Fruit fly (Drosophila melanogaster): ENCODE data around the gene eIF2Balpha.
"Not testable (repeated sequence)": the region's sequence is repeated elsewhere in the genome, so short reads cannot be mapped to it uniquely, and the experiment has no call there.

The eIF2Balpha gene

DNA sequence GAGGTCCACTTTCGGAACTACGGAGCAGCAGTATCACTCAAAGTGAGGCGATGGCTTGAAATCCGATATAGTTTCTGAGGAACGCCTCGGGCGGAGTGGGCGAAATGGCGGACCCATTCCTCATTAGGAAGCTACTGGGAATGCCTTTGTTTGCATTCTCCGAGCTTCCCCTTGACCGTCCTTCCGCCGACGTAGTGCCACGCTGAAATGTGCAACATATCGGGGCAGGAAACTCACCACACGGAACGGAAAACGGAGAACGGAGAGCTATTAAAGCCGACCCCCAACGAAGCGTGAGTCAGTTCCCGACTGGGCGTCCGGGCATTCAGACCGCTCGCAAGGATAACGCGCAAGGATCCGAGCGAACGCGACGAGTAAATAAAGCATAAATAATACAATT lies 8.7 kb downstream of the eIF2Balpha start, which contains the start of gene CG15522:
Gene CG15522 (plus strand): TSS at position 301 of the 400 bp plus-strand sequence.
- TF ChIP-seq Ets98B (GFP tag; IDR thresholded peaks at IDR 0.05) = no peak
- TF ChIP-seq CG17806 (tag; optimal IDR thresholded peaks at IDR 0.05) = no peak
- TF ChIP-seq Pif1A (GFP tag; optimal IDR thresholded peaks at IDR 0.05) = no peak
- no peak for TF ChIP-seq CG34367 (tag; optimal IDR thresholded peaks at IDR 0.05)
- no peak for TF ChIP-seq Snoo (tag; optimal IDR thresholded peaks at IDR 0.05)
- TF ChIP-seq CG14655 (GFP tag; optimal IDR thresholded peaks at IDR 0.05) = no peak
- TF ChIP-seq rn (GFP tag; IDR thresholded peaks at IDR 0.05) = no peak
- no peak for TF ChIP-seq CG9948 (tag; optimal IDR thresholded peaks at IDR 0.05)
- TF ChIP-seq CG13204 (GFP tag; optimal IDR thresholded peaks at IDR 0.05) = no peak
- no peak for TF ChIP-seq CG8159 (tag; optimal IDR thresholded peaks at IDR 0.05)
- TF ChIP-seq CG8301 (tag; optimal IDR thresholded peaks at IDR 0.05) = no peak
- no peak for TF ChIP-seq EcR (GFP tag; optimal IDR thresholded peaks at IDR 0.05)
- TF ChIP-seq CG32121 (GFP tag; IDR thresholded peaks at IDR 0.05) = no peak
- TF ChIP-seq CG12605 (GFP tag; IDR thresholded peaks at IDR 0.05) = no peak
- no peak for TF ChIP-seq D1 (tag; optimal IDR thresholded peaks at IDR 0.05)
- no peak for TF ChIP-seq CG4496 (GFP tag; IDR thresholded peaks at IDR 0.05)
- TF ChIP-seq CG15710 (tag; optimal IDR thresholded peaks at IDR 0.05) = no peak

DNA sequence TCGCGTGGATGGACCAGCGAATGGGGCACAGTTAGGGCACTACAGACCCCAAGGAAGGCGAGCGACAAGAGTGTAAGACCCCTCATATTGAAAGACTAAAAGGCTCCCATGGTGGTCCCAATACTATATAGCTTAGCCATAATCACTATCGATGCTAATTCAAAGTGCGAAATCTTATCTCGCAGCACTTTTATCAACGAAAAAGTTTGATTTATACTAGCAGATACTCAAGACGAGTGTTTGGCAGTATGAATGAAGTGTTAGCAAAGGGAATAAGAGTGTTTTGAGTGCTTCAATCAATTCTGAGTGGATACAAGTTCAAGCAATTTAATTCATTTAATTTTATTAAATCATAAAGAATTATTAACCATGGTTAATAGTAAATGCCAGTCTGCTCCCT lies 9.6 kb downstream of the eIF2Balpha start, which contains the start of gene Jon99Ci:
Gene Jon99Ci (minus strand): TSS at position 101 of the 400 bp plus-strand sequence.
- no peak for TF ChIP-seq CG34367 (tag; optimal IDR thresholded peaks at IDR 0.05)

DNA sequence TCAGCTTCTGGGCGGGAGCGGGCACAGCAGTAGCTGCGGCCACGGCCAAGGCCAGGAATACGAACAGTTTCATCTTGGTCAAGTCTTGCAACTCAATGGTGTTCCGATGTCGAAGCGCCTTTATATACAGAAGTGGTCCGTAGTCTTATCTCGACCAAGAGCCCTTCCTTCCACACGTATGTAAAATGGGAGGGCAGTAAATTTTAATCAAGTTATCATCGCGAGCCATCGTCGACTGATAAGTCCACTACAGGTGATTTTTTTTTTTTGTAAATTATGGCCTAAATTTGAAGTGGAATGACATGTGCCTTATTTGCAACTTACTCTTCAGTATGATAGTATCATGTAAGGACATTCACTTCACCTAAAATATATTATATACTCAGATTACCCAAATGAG lies 11.2 kb downstream of the eIF2Balpha start, which contains the start of gene Jon99Cii:
Gene Jon99Cii (minus strand): TSS at position 101 of the 400 bp plus-strand sequence.
- not testable (repeated sequence) for TF ChIP-seq gl (tag; optimal IDR thresholded peaks at IDR 0.05); CG10348 (GFP tag; IDR thresholded peaks at IDR 0.05); D1 (tag; optimal IDR thresholded peaks at IDR 0.05)

DNA sequence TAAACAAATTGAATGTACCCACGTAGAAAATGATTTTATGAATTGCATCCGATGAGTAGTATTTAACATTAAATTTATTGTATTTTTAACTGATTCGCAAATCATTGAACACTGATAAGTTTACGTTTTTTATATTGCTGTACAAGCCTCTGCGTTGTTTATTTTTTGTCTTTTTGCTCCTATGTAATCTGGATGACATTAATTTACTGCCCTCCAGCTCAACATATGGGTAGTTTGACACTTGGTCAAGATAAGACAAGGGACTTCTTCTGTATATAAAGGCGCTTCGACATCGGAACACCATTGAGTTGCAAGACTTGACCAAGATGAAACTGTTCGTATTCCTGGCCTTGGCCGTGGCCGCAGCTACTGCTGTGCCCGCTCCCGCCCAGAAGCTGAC lies 13.8 kb downstream of the eIF2Balpha start, which contains the start of gene Jon99Ciii:
Gene Jon99Ciii (plus strand): TSS at position 301 of the 400 bp plus-strand sequence.
- not testable (repeated sequence) for TF ChIP-seq CG13204 (GFP tag; optimal IDR thresholded peaks at IDR 0.05); CG32121 (GFP tag; IDR thresholded peaks at IDR 0.05); CG14655 (GFP tag; optimal IDR thresholded peaks at IDR 0.05)

DNA sequence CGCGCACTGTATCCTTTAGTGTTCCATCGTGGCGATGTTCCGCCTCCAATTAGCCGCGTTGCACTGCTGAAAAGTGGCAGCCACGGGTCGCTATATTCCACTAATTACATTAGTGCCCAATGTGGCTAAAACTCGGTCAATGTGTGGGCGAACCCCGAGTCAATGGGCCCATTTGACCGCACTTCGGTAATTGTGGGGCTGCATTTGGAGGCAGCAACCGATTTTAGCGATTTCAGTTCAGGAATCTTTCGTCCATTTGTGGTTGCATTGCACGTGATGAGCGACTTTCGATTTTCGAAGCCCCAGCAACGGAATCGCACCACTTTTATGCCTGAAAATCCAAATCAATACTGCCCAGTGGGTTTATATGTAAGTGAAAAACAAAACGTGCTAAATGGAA lies 15.5 kb downstream of the eIF2Balpha start, which contains the start of gene trp:
Gene trp (minus strand): TSS at position 101 of the 400 bp plus-strand sequence.
- TF ChIP-seq rn (GFP tag; IDR thresholded peaks at IDR 0.05) (no peak), CG12605 (GFP tag; IDR thresholded peaks at IDR 0.05) (no peak), CG10348 (GFP tag; IDR thresholded peaks at IDR 0.05) (no peak), CG9948 (tag; optimal IDR thresholded peaks at IDR 0.05) (no peak)

DNA sequence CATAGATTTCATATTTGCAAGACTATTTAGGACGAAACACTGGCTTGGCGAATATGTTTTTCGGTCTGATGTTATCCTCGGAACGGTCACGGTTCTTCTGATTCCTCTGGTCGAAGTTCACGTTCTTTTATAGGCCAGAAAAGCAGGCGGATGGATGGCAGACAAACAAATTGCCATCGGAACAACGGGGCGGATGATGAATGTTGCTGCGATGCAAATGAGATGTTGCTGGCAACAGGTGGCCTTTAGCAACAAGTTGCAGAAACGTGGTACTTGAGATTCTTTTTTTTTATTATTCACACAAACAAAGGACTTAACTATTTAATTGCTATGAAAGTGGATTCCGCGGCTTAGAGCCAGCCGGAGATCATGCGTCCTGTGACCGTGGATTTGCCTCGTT lies 21.4 kb downstream of the eIF2Balpha start, which contains the start of gene Capa:
Gene Capa (minus strand): TSS at position 101 of the 400 bp plus-strand sequence.
- TF ChIP-seq rn (GFP tag; IDR thresholded peaks at IDR 0.05) (no peak), gl (tag; optimal IDR thresholded peaks at IDR 0.05) (no peak), CG8301 (tag; optimal IDR thresholded peaks at IDR 0.05) (no peak), Ets98B (GFP tag; IDR thresholded peaks at IDR 0.05) (no peak), Pif1B (GFP tag; optimal IDR thresholded peaks at IDR 0.05) (no peak), CG14655 (GFP tag; optimal IDR thresholded peaks at IDR 0.05) (no peak), CG32121 (GFP tag; IDR thresholded peaks at IDR 0.05) (no peak), CG8159 (tag; optimal IDR thresholded peaks at IDR 0.05) (no peak), CG9948 (tag; optimal IDR thresholded peaks at IDR 0.05) (no peak), fd96Ca (GFP tag; IDR thresholded peaks at IDR 0.05) (no peak), CG10348 (GFP tag; IDR thresholded peaks at IDR 0.05) (no peak), CG4496 (GFP tag; IDR thresholded peaks at IDR 0.05) (no peak), Snoo (tag; optimal IDR thresholded peaks at IDR 0.05) (no peak), EcR (GFP tag; optimal IDR thresholded peaks at IDR 0.05) (no peak), CG12605 (GFP tag; IDR thresholded peaks at IDR 0.05) (no peak), CG13204 (GFP tag; optimal IDR thresholded peaks at IDR 0.05) (no peak)

DNA sequence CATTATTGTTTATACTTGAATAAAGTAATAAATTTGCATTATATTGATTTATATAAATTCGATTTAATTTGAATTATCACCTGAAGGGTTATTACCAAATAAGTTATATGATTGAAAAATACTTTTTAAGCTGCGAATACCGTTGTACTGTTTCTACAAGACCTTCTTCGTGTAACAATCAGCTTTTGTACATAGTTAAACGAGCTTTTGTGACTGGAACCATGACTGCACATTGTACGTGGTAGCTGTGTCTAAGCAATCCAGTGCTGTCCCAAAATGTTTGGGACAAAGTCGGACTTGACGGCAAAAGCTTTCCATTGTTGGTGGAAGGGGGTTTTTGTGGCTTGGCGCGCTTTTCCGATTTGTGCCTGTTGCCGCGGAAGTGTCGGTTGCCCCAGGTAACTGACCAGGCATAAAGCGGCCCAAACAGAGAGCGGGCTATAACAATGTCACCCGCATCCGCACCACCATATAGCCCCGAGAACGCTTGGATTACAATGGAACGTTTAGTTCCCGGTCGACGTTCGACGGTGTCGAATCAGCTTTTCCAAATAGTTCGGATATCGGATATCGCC lies 28.0 kb downstream of the eIF2Balpha start, which contains the start of gene CG31036:
Gene CG31036 (plus strand): TSS at position 507 of the 575 bp plus-strand sequence.
- TF ChIP-seq D1 (tag; optimal IDR thresholded peaks at IDR 0.05) (no peak), Ets98B (GFP tag; IDR thresholded peaks at IDR 0.05) (no peak), CG15710 (tag; optimal IDR thresholded peaks at IDR 0.05) (no peak), Pif1B (GFP tag; optimal IDR thresholded peaks at IDR 0.05) (no peak), gl (tag; optimal IDR thresholded peaks at IDR 0.05) (no peak), CG8301 (tag; optimal IDR thresholded peaks at IDR 0.05) (no peak), CG13204 (GFP tag; optimal IDR thresholded peaks at IDR 0.05) (no peak), Snoo (tag; optimal IDR thresholded peaks at IDR 0.05) (no peak), EcR (GFP tag; optimal IDR thresholded peaks at IDR 0.05) (no peak), rn (GFP tag; IDR thresholded peaks at IDR 0.05) (no peak), CG8159 (tag; optimal IDR thresholded peaks at IDR 0.05) (no peak), CG32121 (GFP tag; IDR thresholded peaks at IDR 0.05) (no peak), CG34367 (tag; optimal IDR thresholded peaks at IDR 0.05) (no peak), fd96Ca (GFP tag; IDR thresholded peaks at IDR 0.05) (no peak), CG9948 (tag; optimal IDR thresholded peaks at IDR 0.05) (no peak), CG4496 (GFP tag; IDR thresholded peaks at IDR 0.05) (no peak; the same call in 2 of the 3 replicates), CG14655 (GFP tag; optimal IDR thresholded peaks at IDR 0.05) (no peak)

All from whole organism, pupa.